Worm (Caenorhabditis elegans) whole organism, late embryonic: Measurements from ENCODE around the gene sek-5.

ENCODE experiments used
- C08G9.2 ChIP-seq: sonication (generic microtip); optimal IDR thresholded peaks from 2 replicates; lab custom pipeline; 2016; ENCODE audit warnings: mild to moderate bottlenecking, missing genetic modification characterization, moderate library complexity, missing compliant biosample characterization
- C38D4.7 ChIP-seq: fragments of 200-800 bp; sonication (Bioruptor generic); optimal IDR thresholded peaks from 2 replicates; lab custom pipeline; 2018; ENCODE audit warnings: mild to moderate bottlenecking, missing genetic modification characterization, moderate library complexity, missing compliant biosample characterization
- F13H6.1 ChIP-seq: sonication (generic microtip); optimal IDR thresholded peaks from 2 replicates; lab custom pipeline; 2016; ENCODE audit warnings: missing genetic modification characterization, missing compliant biosample characterization
- K02D7.2 ChIP-seq: sonication (generic microtip); optimal IDR thresholded peaks from 2 replicates; lab custom pipeline; 2017; ENCODE audit warnings: mild to moderate bottlenecking, missing genetic modification characterization, missing compliant biosample characterization
- K09A11.1 ChIP-seq: sonication (generic microtip); optimal IDR thresholded peaks from 2 replicates; lab custom pipeline; 2017; ENCODE audit warnings: antibody characterized with exemption, mild to moderate bottlenecking, missing genetic modification characterization, missing compliant biosample characterization; ENCODE audit not compliant: insufficient read depth
- T23F11.4 ChIP-seq: fragments of 200-800 bp; sonication (Bioruptor generic); optimal IDR thresholded peaks from 2 replicates; lab custom pipeline; 2018; ENCODE audit warnings: mild to moderate bottlenecking, missing genetic modification characterization, missing compliant biosample characterization
- Y22D7AL.16 ChIP-seq: sonication (generic microtip); optimal IDR thresholded peaks from 2 replicates; lab custom pipeline; 2016; ENCODE audit warnings: missing genetic modification characterization, missing compliant biosample characterization
- ahr-1 ChIP-seq: sonication (generic microtip); optimal IDR thresholded peaks from 2 replicates; lab custom pipeline; 2016; ENCODE audit warnings: missing genetic modification characterization, missing compliant biosample characterization
- ama-1 ChIP-seq: fragments of 150-350 bp; optimal IDR thresholded peaks from 2 replicates; lab custom pipeline; 2014
- ceh-14 ChIP-seq: sonication (generic microtip); optimal IDR thresholded peaks from 2 replicates; lab custom pipeline; 2016; ENCODE audit warnings: missing genotype, missing genetic modification characterization, missing compliant biosample characterization
- ceh-18 ChIP-seq: sonication (generic microtip); optimal IDR thresholded peaks from 2 replicates; lab custom pipeline; 2016; ENCODE audit warnings: missing genetic modification characterization, missing compliant biosample characterization
- ceh-19 ChIP-seq: fragments of 200-800 bp; sonication (Bioruptor generic); optimal IDR thresholded peaks from 2 replicates; lab custom pipeline; 2018; ENCODE audit warnings: mild to moderate bottlenecking, missing genetic modification characterization, missing compliant biosample characterization
- ceh-2 ChIP-seq: sonication (generic microtip); optimal IDR thresholded peaks from 2 replicates; lab custom pipeline; 2016; ENCODE audit warnings: missing genotype, missing genetic modification characterization, missing compliant biosample characterization
- ceh-30 ChIP-seq: fragments of 150-350 bp; optimal IDR thresholded peaks from 2 replicates; lab custom pipeline; 2014; ENCODE audit warnings: missing biosample characterization, missing genetic modification characterization
- ceh-31 ChIP-seq: sonication (generic microtip); optimal IDR thresholded peaks from 2 replicates; lab custom pipeline; 2016; ENCODE audit warnings: missing genetic modification characterization, missing compliant biosample characterization
- ceh-45 ChIP-seq: fragments of 200-800 bp; sonication (Bioruptor generic); IDR thresholded peaks from 2 replicates; pipeline ENCODE4 v1.3.6; 2022; ENCODE audit warnings: missing genetic modification reagents, missing genetic modification characterization, missing compliant biosample characterization
- ceh-48 ChIP-seq: sonication (generic microtip); optimal IDR thresholded peaks from 2 replicates; lab custom pipeline; 2016; ENCODE audit warnings: missing genetic modification characterization, inconsistent platforms, missing compliant biosample characterization
- ceh-6 ChIP-seq: fragments of 200-800 bp; sonication (Bioruptor generic); optimal IDR thresholded peaks from 2 replicates; lab custom pipeline; 2018; ENCODE audit warnings: mild to moderate bottlenecking, missing genetic modification characterization, missing compliant biosample characterization
- ceh-9 ChIP-seq: sonication (generic microtip); optimal IDR thresholded peaks from 2 replicates; lab custom pipeline; 2016; ENCODE audit warnings: mild to moderate bottlenecking, missing genetic modification characterization, inconsistent platforms, missing compliant biosample characterization
- che-1 ChIP-seq: sonication (generic microtip); optimal IDR thresholded peaks from 2 replicates; lab custom pipeline; 2016; ENCODE audit warnings: mild to moderate bottlenecking, missing genetic modification characterization, missing compliant biosample characterization
- dmd-4 ChIP-seq: sonication (generic microtip); optimal IDR thresholded peaks from 2 replicates; lab custom pipeline; 2016; ENCODE audit warnings: borderline replicate concordance, missing genetic modification characterization, missing compliant biosample characterization
- dve-1 ChIP-seq: sonication (generic microtip); optimal IDR thresholded peaks from 2 replicates; lab custom pipeline; 2017; ENCODE audit warnings: antibody characterized with exemption, mild to moderate bottlenecking, missing genetic modification characterization, missing compliant biosample characterization
- elt-2 ChIP-seq: sonication (generic microtip); optimal IDR thresholded peaks from 2 replicates; lab custom pipeline; 2016; ENCODE audit warnings: missing genetic modification reagents, missing genetic modification characterization, missing compliant biosample characterization
- elt-4 ChIP-seq: sonication (generic microtip); optimal IDR thresholded peaks from 2 replicates; lab custom pipeline; 2016; ENCODE audit warnings: missing genetic modification characterization, missing compliant biosample characterization
- ets-4 ChIP-seq: sonication (generic microtip); optimal IDR thresholded peaks from 2 replicates; lab custom pipeline; 2016; ENCODE audit warnings: missing genetic modification characterization, missing compliant biosample characterization
- eyg-1 ChIP-seq: sonication (generic microtip); optimal IDR thresholded peaks from 2 replicates; lab custom pipeline; 2016; ENCODE audit warnings: missing genotype, missing genetic modification characterization, missing compliant biosample characterization
- fkh-10 ChIP-seq: fragments of 150-350 bp; optimal IDR thresholded peaks from 2 replicates; lab custom pipeline; 2014; ENCODE audit warnings: missing biosample characterization, missing genetic modification reagents, missing genetic modification characterization
- fkh-6 ChIP-seq: sonication (generic microtip); optimal IDR thresholded peaks from 2 replicates; lab custom pipeline; 2016; ENCODE audit warnings: missing genetic modification characterization, missing compliant biosample characterization
- gmeb-2 ChIP-seq: sonication (generic microtip); optimal IDR thresholded peaks from 2 replicates; lab custom pipeline; 2016; ENCODE audit warnings: missing genetic modification characterization, inconsistent platforms, missing compliant biosample characterization
- hlh-13 ChIP-seq: fragments of 200-800 bp; sonication (Bioruptor generic); optimal IDR thresholded peaks from 2 replicates; lab custom pipeline; 2018; ENCODE audit warnings: mild to moderate bottlenecking, missing genetic modification characterization, missing compliant biosample characterization
- hlh-15 ChIP-seq: sonication (generic microtip); optimal IDR thresholded peaks from 2 replicates; lab custom pipeline; 2016; ENCODE audit warnings: missing genetic modification characterization, missing compliant biosample characterization
- hlh-30 ChIP-seq: sonication (generic microtip); optimal IDR thresholded peaks from 2 replicates; lab custom pipeline; 2017; ENCODE audit warnings: antibody characterized with exemption, missing genetic modification characterization, missing compliant biosample characterization; ENCODE audit not compliant: insufficient read depth
- hlh-6 ChIP-seq: sonication (generic microtip); optimal IDR thresholded peaks from 2 replicates; lab custom pipeline; 2016; ENCODE audit warnings: missing genotype, missing genetic modification characterization, missing compliant biosample characterization
- hlh-8 ChIP-seq: sonication (generic microtip); optimal IDR thresholded peaks from 2 replicates; lab custom pipeline; 2016; ENCODE audit warnings: missing genotype, missing genetic modification characterization, missing compliant biosample characterization
- lim-6 ChIP-seq: sonication (generic microtip); optimal IDR thresholded peaks from 2 replicates; lab custom pipeline; 2016; ENCODE audit warnings: missing genetic modification characterization, missing compliant biosample characterization
- lin-11 ChIP-seq: fragments of 200-800 bp; sonication (Bioruptor generic); optimal IDR thresholded peaks from 2 replicates; lab custom pipeline; 2018; ENCODE audit warnings: mild to moderate bottlenecking, missing genetic modification characterization, missing compliant biosample characterization
- madf-2 ChIP-seq: sonication (generic microtip); optimal IDR thresholded peaks from 2 replicates; lab custom pipeline; 2017; ENCODE audit warnings: missing genetic modification characterization, missing compliant biosample characterization
- nfya-1 ChIP-seq: sonication (generic microtip); optimal IDR thresholded peaks from 2 replicates; lab custom pipeline; 2017; ENCODE audit warnings: missing genetic modification characterization, mild to moderate bottlenecking, missing compliant biosample characterization, antibody characterized with exemption, moderate library complexity
- nhr-232 ChIP-seq: sonication (generic microtip); optimal IDR thresholded peaks from 2 replicates; lab custom pipeline; 2016; ENCODE audit warnings: missing genetic modification characterization, missing compliant biosample characterization
- npax-4 ChIP-seq: sonication (generic microtip); optimal IDR thresholded peaks from 2 replicates; lab custom pipeline; 2016; ENCODE audit warnings: missing genetic modification characterization, missing compliant biosample characterization
- pat-9 ChIP-seq: fragments of 200-800 bp; sonication (Bioruptor generic); optimal IDR thresholded peaks from 2 replicates; lab custom pipeline; 2018; ENCODE audit warnings: mild to moderate bottlenecking, missing genetic modification characterization, moderate library complexity, missing compliant biosample characterization
- pha-2 ChIP-seq: sonication (generic microtip); optimal IDR thresholded peaks from 2 replicates; lab custom pipeline; 2017; ENCODE audit warnings: mild to moderate bottlenecking, missing genetic modification characterization, missing compliant biosample characterization
- pha-4 ChIP-seq: fragments of 150-350 bp; optimal IDR thresholded peaks from 2 replicates; lab custom pipeline; 2018; ENCODE audit warnings: missing biosample characterization, missing genetic modification reagents, missing genetic modification characterization
- pros-1 ChIP-seq: fragments of 150-350 bp; optimal IDR thresholded peaks from 2 replicates; lab custom pipeline; 2014; ENCODE audit warnings: missing biosample characterization, missing genetic modification reagents, missing genetic modification characterization
- ref-2 ChIP-seq: sonication (generic microtip); optimal IDR thresholded peaks from 2 replicates; lab custom pipeline; 2016; ENCODE audit warnings: missing genetic modification characterization, missing compliant biosample characterization
- rnt-1 ChIP-seq: sonication (generic microtip); optimal IDR thresholded peaks from 2 replicates; lab custom pipeline; 2016; ENCODE audit warnings: missing genetic modification characterization, missing compliant biosample characterization
- sdc-2 ChIP-seq: sonication (generic microtip); optimal IDR thresholded peaks from 2 replicates; lab custom pipeline; 2016; ENCODE audit warnings: missing genotype, missing genetic modification characterization, missing compliant biosample characterization
- sox-2 ChIP-seq: fragments of 200-800 bp; sonication (Bioruptor generic); IDR thresholded peaks from 2 replicates; pipeline ENCODE4 v1.3.6; 2022; ENCODE audit warnings: missing genetic modification reagents, missing genetic modification characterization, missing compliant biosample characterization
- sox-4 ChIP-seq: sonication (generic microtip); optimal IDR thresholded peaks from 2 replicates; lab custom pipeline; 2017; ENCODE audit warnings: mild to moderate bottlenecking, missing genetic modification characterization, inconsistent platforms, missing compliant biosample characterization
- syd-9 ChIP-seq: sonication (generic microtip); optimal IDR thresholded peaks from 2 replicates; lab custom pipeline; 2016; ENCODE audit warnings: mild to moderate bottlenecking, missing genetic modification characterization, moderate library complexity, missing compliant biosample characterization
- tbx-7 ChIP-seq: sonication (generic microtip); optimal IDR thresholded peaks from 2 replicates; lab custom pipeline; 2016; ENCODE audit warnings: missing genotype, missing genetic modification characterization, missing compliant biosample characterization
- ttx-3 ChIP-seq: sonication (generic microtip); optimal IDR thresholded peaks from 2 replicates; lab custom pipeline; 2016; ENCODE audit warnings: missing genetic modification reagents, missing genetic modification characterization, missing compliant biosample characterization
- unc-55 ChIP-seq: sonication (generic microtip); optimal IDR thresholded peaks from 2 replicates; lab custom pipeline; 2017; ENCODE audit warnings: missing biosample characterization, missing genetic modification reagents, missing genetic modification characterization
- zip-5 ChIP-seq: sonication (generic microtip); optimal IDR thresholded peaks from 2 replicates; lab custom pipeline; 2016; ENCODE audit warnings: missing genetic modification characterization, missing compliant biosample characterization

The sek-5 gene

ce11 chrX:5336498-5336897 lies 40.9 kb upstream of the sek-5 start:
- peak; percentile 49 for TF ChIP-seq F13H6.1 (tag; lab: Kevin White, UChicago)
- no peak for TF ChIP-seq ceh-45 (GFP tag; lab: Robert Waterston, UW)
- TF ChIP-seq unc-55 = peak; percentile 60
- TF ChIP-seq pha-4 (tag; lab: Kevin White, UChicago) = no peak
- no peak for TF ChIP-seq lim-6 (tag; lab: Kevin White, UChicago)
- TF ChIP-seq nfya-1 (tag; lab: Kevin White, UChicago) = peak; percentile 74
- TF ChIP-seq sox-2 (GFP tag; lab: Robert Waterston, UW) = peak; percentile 26; the same call in 1 of the 2 replicates
- no peak for TF ChIP-seq C38D4.7 (GFP tag; lab: Kevin White, UChicago)
- TF ChIP-seq ref-2 (tag; lab: Kevin White, UChicago) = no peak
- TF ChIP-seq tbx-7 = no peak
- no peak for TF ChIP-seq ceh-48
- TF ChIP-seq elt-2 (tag; lab: Kevin White, UChicago) = peak; percentile 71
- peak; percentile 56 for TF ChIP-seq dmd-4 (tag; lab: Kevin White, UChicago)
- peak; percentile 32 for TF ChIP-seq pat-9 (tag; lab: Kevin White, UChicago)
- peak; percentile 69 for TF ChIP-seq ceh-30
- peak; percentile 12 for TF ChIP-seq C08G9.2 (tag; lab: Kevin White, UChicago)
- peak; percentile 36 for TF ChIP-seq ets-4 (tag; lab: Kevin White, UChicago)
- no peak for TF ChIP-seq elt-4 (tag; lab: Kevin White, UChicago)
- no peak for TF ChIP-seq ahr-1 (tag; lab: Kevin White, UChicago)
- TF ChIP-seq syd-9 (tag; lab: Kevin White, UChicago) = no peak
- no peak for TF ChIP-seq T23F11.4
- TF ChIP-seq npax-4 (tag; lab: Kevin White, UChicago) = no peak
- TF ChIP-seq ceh-2 (tag; lab: Kevin White, UChicago) = peak; percentile 34
- no peak for TF ChIP-seq hlh-13
- peak; percentile 27 for TF ChIP-seq dve-1 (tag; lab: Kevin White, UChicago)
- TF ChIP-seq lin-11 (tag; lab: Kevin White, UChicago) = no peak
- TF ChIP-seq zip-5 (tag; lab: Kevin White, UChicago) = no peak
- TF ChIP-seq fkh-6 (tag; lab: Kevin White, UChicago) = no peak
- TF ChIP-seq ama-1 (lab: Kevin White, UChicago) = no peak
- TF ChIP-seq gmeb-2 = no peak
- TF ChIP-seq fkh-10 (GFP tag; lab: Kevin White, UChicago) = no peak
- no peak for TF ChIP-seq sox-4
- no peak for TF ChIP-seq ceh-14 (tag; lab: Kevin White, UChicago)
- TF ChIP-seq nhr-232 (tag; lab: Kevin White, UChicago) = no peak
- TF ChIP-seq hlh-6 (tag; lab: Kevin White, UChicago) = no peak
- TF ChIP-seq hlh-8 (tag; lab: Kevin White, UChicago) = peak; percentile 1
- no peak for TF ChIP-seq eyg-1 (tag; lab: Kevin White, UChicago)
- TF ChIP-seq K09A11.1 = no peak
- peak; percentile 32 for TF ChIP-seq pha-2 (tag; lab: Kevin White, UChicago)
- no peak for TF ChIP-seq ttx-3 (tag; lab: Kevin White, UChicago)
- no peak for TF ChIP-seq Y22D7AL.16
- TF ChIP-seq hlh-30 = peak; percentile 91
- TF ChIP-seq pros-1 (tag; lab: Kevin White, UChicago) = peak; percentile 75
- TF ChIP-seq madf-2 (tag; lab: Kevin White, UChicago) = peak; percentile 40
- peak; percentile 81 for TF ChIP-seq rnt-1
- TF ChIP-seq sdc-2 (tag; lab: Kevin White, UChicago) = peak; percentile 53
- no peak for TF ChIP-seq ceh-6
- TF ChIP-seq che-1 (tag; lab: Kevin White, UChicago) = peak; percentile 27
- no peak for TF ChIP-seq hlh-15
- peak; percentile 69 for TF ChIP-seq ceh-31 (tag; lab: Kevin White, UChicago)
- no peak for TF ChIP-seq K02D7.2 (tag; lab: Kevin White, UChicago)
- peak; percentile 38 for TF ChIP-seq ceh-18 (tag; lab: Kevin White, UChicago)
- TF ChIP-seq ceh-9 (tag; lab: Kevin White, UChicago) = no peak
- TF ChIP-seq ceh-19 (GFP tag; lab: Kevin White, UChicago) = no peak
